Worm (Caenorhabditis elegans) whole organism, L3 larva: ENCODE measurements around the gene R07H5.9.

Source experiments
- R02D3.7 ChIP-seq: fragments of 150-350 bp; optimal IDR thresholded peaks from 2 replicates; lab custom pipeline; 2014; ENCODE audit warnings: missing biosample characterization, missing genetic modification characterization
- ZK546.5 ChIP-seq: sonication (generic microtip); optimal IDR thresholded peaks from 2 replicates; lab custom pipeline; 2017; ENCODE audit warnings: missing biosample characterization, missing genetic modification characterization
- aly-2 ChIP-seq: fragments of 150-350 bp; optimal IDR thresholded peaks from 2 replicates; lab custom pipeline; 2014; ENCODE audit warnings: missing biosample characterization, missing genetic modification characterization
- ama-1 ChIP-seq: fragments of 150-350 bp; optimal IDR thresholded peaks from 2 replicates; lab custom pipeline; 2018
- ceh-16 ChIP-seq: sonication (generic microtip); optimal IDR thresholded peaks from 2 replicates; lab custom pipeline; 2017; ENCODE audit warnings: missing biosample characterization, missing genetic modification characterization
- ceh-28 ChIP-seq: fragments of 150-350 bp; optimal IDR thresholded peaks from 2 replicates; lab custom pipeline; 2014; ENCODE audit warnings: missing biosample characterization, missing genetic modification reagents, missing genetic modification characterization
- ceh-82 ChIP-seq: fragments of 150-350 bp; optimal IDR thresholded peaks from 2 replicates; lab custom pipeline; 2014; ENCODE audit warnings: missing biosample characterization, missing genetic modification characterization
- ceh-9 ChIP-seq: sonication (generic microtip); optimal IDR thresholded peaks from 2 replicates; lab custom pipeline; 2018; ENCODE audit warnings: missing biosample characterization, missing genetic modification characterization
- egl-27 ChIP-seq: sonication (generic microtip); optimal IDR thresholded peaks from 4 replicates; lab custom pipeline; 2017; ENCODE audit warnings: missing biosample characterization, missing genetic modification reagents, missing genetic modification characterization
- egl-5 ChIP-seq: fragments of 150-350 bp; optimal IDR thresholded peaks from 2 replicates; lab custom pipeline; 2017; ENCODE audit warnings: missing biosample characterization, missing genetic modification reagents, missing genetic modification characterization, inconsistent platforms
- elt-1 ChIP-seq: fragments of 150-350 bp; optimal IDR thresholded peaks from 2 replicates; lab custom pipeline; 2014; ENCODE audit warnings: missing biosample characterization, missing genetic modification characterization
- elt-2 ChIP-seq: sonication (generic microtip); optimal IDR thresholded peaks from 2 replicates; lab custom pipeline; 2016; ENCODE audit warnings: missing genetic modification reagents, mild to moderate bottlenecking, missing genetic modification characterization, missing compliant biosample characterization
- elt-3 ChIP-seq, 3 experiments: fragments of 150-350 bp in 1 of 3; sonication (generic microtip) in 2 of 3; optimal IDR thresholded peaks; 2 replicates in 2 of 3; 4 replicates in 1 of 3; lab custom pipeline; 2014 to 2017; ENCODE audit warnings: missing biosample characterization in 3 of 3, missing genetic modification characterization in 3 of 3
- fkh-10 ChIP-seq: sonication (generic microtip); optimal IDR thresholded peaks from 2 replicates; lab custom pipeline; 2017; ENCODE audit warnings: missing biosample characterization, missing genetic modification reagents, missing genetic modification characterization
- fkh-2 ChIP-seq: fragments of 150-350 bp; optimal IDR thresholded peaks from 2 replicates; lab custom pipeline; 2014; ENCODE audit warnings: missing biosample characterization, missing genetic modification reagents, missing genetic modification characterization
- fos-1 ChIP-seq: fragments of 150-350 bp; optimal IDR thresholded peaks from 2 replicates; lab custom pipeline; 2014; ENCODE audit warnings: missing biosample characterization, missing genetic modification characterization
- hmg-11 ChIP-seq: sonication (generic microtip); optimal IDR thresholded peaks from 2 replicates; lab custom pipeline; 2016; ENCODE audit warnings: missing genetic modification characterization, missing compliant biosample characterization
- lin-15B ChIP-seq: fragments of 150-350 bp; optimal IDR thresholded peaks from 2 replicates; lab custom pipeline; 2014; ENCODE audit warnings: missing biosample characterization, missing genetic modification characterization
- lin-39 ChIP-seq: fragments of 150-350 bp; optimal IDR thresholded peaks from 2 replicates; lab custom pipeline; 2018; ENCODE audit warnings: missing biosample characterization, missing genetic modification reagents, missing genetic modification characterization
- lsy-12 ChIP-seq: sonication (generic microtip); optimal IDR thresholded peaks from 2 replicates; lab custom pipeline; 2016; ENCODE audit warnings: mild to moderate bottlenecking, missing genetic modification characterization, missing compliant biosample characterization
- mml-1 ChIP-seq: fragments of 150-350 bp; sonication (generic microtip); optimal IDR thresholded peaks from 3 replicates; lab custom pipeline; 2014; ENCODE audit warnings: missing biosample characterization, missing genetic modification characterization
- nfya-1 ChIP-seq: sonication (generic microtip); optimal IDR thresholded peaks from 2 replicates; lab custom pipeline; 2017; ENCODE audit warnings: missing genetic modification characterization, mild to moderate bottlenecking, missing compliant biosample characterization, antibody characterized with exemption, moderate library complexity; ENCODE audit not compliant: insufficient read depth
- nhr-11 ChIP-seq: fragments of 150-350 bp; optimal IDR thresholded peaks from 2 replicates; lab custom pipeline; 2014; ENCODE audit warnings: missing biosample characterization, missing genetic modification characterization
- nhr-23 ChIP-seq: fragments of 150-350 bp; optimal IDR thresholded peaks from 2 replicates; lab custom pipeline; 2014; ENCODE audit warnings: missing biosample characterization, missing genetic modification reagents, missing genetic modification characterization
- nhr-25 ChIP-seq: sonication (generic microtip); optimal IDR thresholded peaks from 2 replicates; lab custom pipeline; 2017; ENCODE audit warnings: missing biosample characterization, missing genetic modification characterization
- nhr-43 ChIP-seq: sonication (generic microtip); optimal IDR thresholded peaks from 2 replicates; lab custom pipeline; 2016; ENCODE audit warnings: mild to moderate bottlenecking, missing genetic modification characterization, missing compliant biosample characterization; ENCODE audit not compliant: poor library complexity, severe bottlenecking
- nhr-76 ChIP-seq: fragments of 150-350 bp; sonication (generic microtip); optimal IDR thresholded peaks from 5 replicates; lab custom pipeline; 2014; ENCODE audit warnings: missing biosample characterization, missing genetic modification characterization
- pha-4 ChIP-seq: fragments of 150-350 bp; optimal IDR thresholded peaks from 2 replicates; lab custom pipeline; 2014; ENCODE audit warnings: missing biosample characterization, missing genetic modification reagents, missing genetic modification characterization
- pqm-1 ChIP-seq: fragments of 150-350 bp; optimal IDR thresholded peaks from 2 replicates; lab custom pipeline; 2017; ENCODE audit warnings: missing biosample characterization, missing genetic modification characterization, inconsistent platforms
- sea-2 ChIP-seq: fragments of 150-350 bp; sonication (generic microtip); optimal IDR thresholded peaks from 4 replicates; lab custom pipeline; 2014; ENCODE audit warnings: missing biosample characterization, missing genetic modification reagents, missing genetic modification characterization
- snpc-4 ChIP-seq: fragments of 150-350 bp; optimal IDR thresholded peaks from 2 replicates; lab custom pipeline; 2014; ENCODE audit warnings: missing biosample characterization, missing genetic modification characterization
- tbx-2 ChIP-seq: sonication (generic microtip); optimal IDR thresholded peaks from 2 replicates; lab custom pipeline; 2016; ENCODE audit warnings: mild to moderate bottlenecking, missing genetic modification characterization, missing compliant biosample characterization
- unc-39 ChIP-seq: sonication (generic microtip); optimal IDR thresholded peaks from 4 replicates; lab custom pipeline; 2017; ENCODE audit warnings: missing biosample characterization, missing genetic modification characterization
- unc-62 ChIP-seq: fragments of 150-350 bp; sonication (generic microtip); optimal IDR thresholded peaks from 4 replicates; lab custom pipeline; 2014; ENCODE audit warnings: missing biosample characterization, missing genetic modification reagents, missing genetic modification characterization
- ztf-11 ChIP-seq: fragments of 150-350 bp; optimal IDR thresholded peaks from 2 replicates; lab custom pipeline; 2014; ENCODE audit warnings: missing biosample characterization, missing genetic modification characterization
- ztf-4 ChIP-seq: fragments of 150-350 bp; optimal IDR thresholded peaks from 2 replicates; lab custom pipeline; 2014; ENCODE audit warnings: missing biosample characterization, missing genetic modification characterization

The R07H5.9 gene

ce11 chrIV:11223878-11224277, 16.6 kb downstream of the R07H5.9 start, which contains the start of gene C29F4.3:
Gene C29F4.3 (minus strand): TSS chrIV:11223978.
- TF ChIP-seq egl-5 (no peak), ZK546.5 (no peak), fkh-10 (GFP tag; lab: Kevin White, UChicago) (no peak), egl-27 (tag; lab: Kevin White, UChicago) (no peak), ama-1 (lab: Kevin White, UChicago) (no peak), mml-1 (tag; lab: Kevin White, UChicago) (no peak), lin-15B (no peak), unc-39 (tag; lab: Kevin White, UChicago) (no peak), ztf-4 (no peak), ceh-82 (tag; lab: Kevin White, UChicago) (no peak), nhr-43 (tag; lab: Kevin White, UChicago) (no peak), unc-62 (GFP tag; lab: Kevin White, UChicago) (no peak), R02D3.7 (tag; lab: Kevin White, UChicago) (no peak), fkh-2 (tag; lab: Kevin White, UChicago) (no peak), ceh-28 (tag; lab: Kevin White, UChicago) (no peak), tbx-2 (tag; lab: Kevin White, UChicago) (no peak), fos-1 (tag; lab: Kevin White, UChicago) (no peak), ceh-16 (tag; lab: Kevin White, UChicago) (no peak), pqm-1 (no peak)
- TF ChIP-seq, all 47 proteins: peak for 0

- TF ChIP-seq lsy-12 (tag; lab: Kevin White, UChicago) (no peak), nfya-1 (tag; lab: Kevin White, UChicago) (peak; percentile 21), elt-1 (tag; lab: Kevin White, UChicago) (no peak), pha-4 (tag; lab: Kevin White, UChicago) (no peak), nhr-25 (tag; lab: Kevin White, UChicago) (peak; percentile 70), ztf-4 (no peak)
Observed at ce11 chrIV:11225206-11225605, 17.9 kb downstream of the R07H5.9 start, which contains the start of gene col-125. Gene col-125 (plus strand): TSS chrIV:11225506.

- peak; percentile 51 for TF ChIP-seq nhr-43 (tag; lab: Kevin White, UChicago)
Observed at ce11 chrIV:11225715-11226475, 18.6 kb downstream of the R07H5.9 start.

ce11 chrIV:11226545-11226944, 19.3 kb downstream of the R07H5.9 start:
- TF ChIP-seq elt-3 (tag; optimal IDR thresholded peaks at IDR 0.05; lab: Kevin White, UChicago), result peak in 1 of 3 experiments; percentile 51
- peak; percentile 1 for TF ChIP-seq nhr-25 (tag; lab: Kevin White, UChicago)
- no peak for TF ChIP-seq ztf-11 (tag; lab: Kevin White, UChicago)
- no peak for TF ChIP-seq sea-2 (GFP tag; lab: Kevin White, UChicago)
- TF ChIP-seq nhr-43 (tag; lab: Kevin White, UChicago), result peak; percentile 29
- TF ChIP-seq pqm-1, result no peak
- TF ChIP-seq R02D3.7 (tag; lab: Kevin White, UChicago), result peak; percentile 15
- TF ChIP-seq egl-5, result no peak

ce11 chrIV:11229013-11229412, 21.7 kb downstream of the R07H5.9 start:
- TF ChIP-seq nhr-76 (tag; lab: Kevin White, UChicago) (no peak), pqm-1 (peak; percentile 12), elt-2 (tag; lab: Kevin White, UChicago) (peak; percentile 45), fkh-10 (GFP tag; lab: Kevin White, UChicago) (no peak), snpc-4 (tag; lab: Kevin White, UChicago) (no peak)

ce11 chrIV:11230069-11230468, 22.8 kb downstream of the R07H5.9 start, which contains the start of gene best-7:
Gene best-7 (minus strand): TSS chrIV:11230307.
- TF ChIP-seq ZK546.5 (no peak), pqm-1 (peak; percentile 11), ama-1 (lab: Kevin White, UChicago) (no peak), lin-39 (tag; lab: Kevin White, UChicago) (no peak), nhr-23 (tag; lab: Kevin White, UChicago) (no peak), R02D3.7 (tag; lab: Kevin White, UChicago) (no peak), mml-1 (tag; lab: Kevin White, UChicago) (no peak), aly-2 (no peak), snpc-4 (tag; lab: Kevin White, UChicago) (no peak), lin-15B (no peak), nhr-11 (tag; lab: Kevin White, UChicago) (no peak), hmg-11 (tag; lab: Kevin White, UChicago) (no peak), pha-4 (tag; lab: Kevin White, UChicago) (no peak), ceh-9 (tag; lab: Kevin White, UChicago) (no peak), egl-5 (no peak), elt-2 (tag; lab: Kevin White, UChicago) (peak; percentile 53)
- TF ChIP-seq, all 47 proteins: peak for 2
